In genomic region chrIII:9007183-9007582, ce11 we compare ENCODE assay signal across 1 worm cellular context.
TF ChIP-seq lines count a peak whose summit lies in the region.

No protein-coding gene starts in this region.

TF ChIP-seq in whole organism, L4 larva, 104 proteins besides CTCF, POLR2A, EP300 and RAD21 (continued from another document):
- TF ChIP-seq nhr-237 (tag; optimal IDR thresholded peaks at IDR 0.05; lab: Kevin White, UChicago), result no peak
- no peak for TF ChIP-seq tag-97 (GFP tag; IDR thresholded peaks at IDR 0.05; lab: Robert Waterston, UW)
- TF ChIP-seq daf-8 (GFP tag; IDR thresholded peaks at IDR 0.05; lab: Robert Waterston, UW), result no peak
- peak; percentile 63; the same call in 1 of the 2 replicates for TF ChIP-seq madf-9 (GFP tag; conservative IDR thresholded peaks at IDR 0.05; lab: Robert Waterston, UW)
- peak in 1 of 2 experiments; percentile 12 for TF ChIP-seq mdl-1 (tag; optimal IDR thresholded peaks at IDR 0.05; lab: Kevin White, UChicago)
- no peak for TF ChIP-seq unc-62 (GFP tag; optimal IDR thresholded peaks at IDR 0.05 in 1 of 2; lab: Kevin White, UChicago)
- no peak for TF ChIP-seq unc-62 (tag; optimal IDR thresholded peaks at IDR 0.05; lab: Kevin White, UChicago)
- TF ChIP-seq hlh-30 (tag; optimal IDR thresholded peaks at IDR 0.05; lab: Kevin White, UChicago; ENCODE audit: insufficient read depth), result peak; percentile 39
- no peak for TF ChIP-seq attf-4 (tag; optimal IDR thresholded peaks at IDR 0.05; lab: Kevin White, UChicago)
- peak; percentile 60 for TF ChIP-seq nhr-28 (tag; optimal IDR thresholded peaks at IDR 0.05; lab: Kevin White, UChicago)
- TF ChIP-seq madf-5 (GFP tag; IDR thresholded peaks at IDR 0.05; lab: Robert Waterston, UW), result no peak
